Worm (Caenorhabditis elegans): ENCODE measurements around the gene epg-9.

Gene epg-9

ce11 chrIV:2600841-2601240 lies at the start of gene epg-9:
Gene epg-9 (plus strand): TSS chrIV:2601141.
- TF ChIP-seq ceh-6 (GFP tag; optimal IDR thresholded peaks at IDR 0.05) (no peak), hlh-6 (tag; optimal IDR thresholded peaks at IDR 0.05) (no peak), syd-9 (tag; optimal IDR thresholded peaks at IDR 0.05) (no peak), fkh-6 (tag; optimal IDR thresholded peaks at IDR 0.05) (no peak), C38D4.7 (GFP tag; optimal IDR thresholded peaks at IDR 0.05) (no peak), ceh-2 (tag; optimal IDR thresholded peaks at IDR 0.05) (no peak), pha-4 (tag; optimal IDR thresholded peaks at IDR 0.05) (no peak), madf-2 (tag; optimal IDR thresholded peaks at IDR 0.05) (no peak), ceh-14 (tag; optimal IDR thresholded peaks at IDR 0.05) (no peak), ttx-3 (tag; optimal IDR thresholded peaks at IDR 0.05) (no peak), zip-5 (tag; optimal IDR thresholded peaks at IDR 0.05) (no peak)

DNA sequence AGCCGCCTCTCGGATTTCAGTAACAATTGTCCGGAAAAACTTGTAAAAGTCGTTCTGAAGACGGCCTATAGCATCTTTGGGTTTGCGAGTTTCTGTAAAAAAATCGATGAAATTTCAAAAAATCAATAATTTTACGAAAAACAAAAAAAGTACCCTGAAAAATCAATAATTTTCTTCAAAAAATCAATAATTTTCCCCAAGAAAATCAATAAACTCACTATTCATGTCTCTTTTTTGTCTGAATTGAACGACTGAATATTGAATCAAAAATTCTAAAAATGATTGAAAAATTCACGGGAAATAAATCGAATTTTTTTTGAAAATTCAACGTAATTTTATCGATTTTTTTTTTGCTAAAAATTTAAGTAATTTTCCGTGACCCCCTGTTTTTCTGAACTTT lies 49.5 kb upstream of the epg-9 start, which contains the start of gene Y69A2AR.23:
TSS of gene Y69A2AR.23 (minus strand) at position 267 of the 400 bp plus-strand sequence.
- TF ChIP-seq ceh-48 (tag; optimal IDR thresholded peaks at IDR 0.05) (peak; percentile 35), dmd-4 (tag; optimal IDR thresholded peaks at IDR 0.05; ENCODE audit: borderline replicate concordance) (no peak)

DNA sequence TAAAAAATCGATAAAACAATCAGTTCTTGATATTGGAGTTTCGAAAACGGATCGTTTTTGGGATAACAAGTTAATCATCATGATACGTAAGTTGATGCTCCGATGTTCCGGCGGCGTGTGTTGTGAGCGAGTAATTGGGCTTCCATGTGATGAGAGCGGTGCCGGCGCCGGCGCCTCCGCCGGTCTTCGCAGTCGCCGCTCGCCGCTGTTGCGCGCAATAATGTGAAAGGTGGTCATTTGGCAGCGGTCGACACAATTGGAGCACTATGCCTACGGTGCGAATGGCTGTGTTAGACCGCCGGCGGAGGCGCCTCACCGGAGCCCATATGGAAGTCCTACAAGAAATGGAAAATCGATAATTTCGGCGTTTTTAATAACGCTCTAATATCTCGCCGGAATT lies 49.1 kb upstream of the epg-9 start:
- TF ChIP-seq unc-42 (tag; optimal IDR thresholded peaks at IDR 0.05) (no peak), K02D7.2 (tag; optimal IDR thresholded peaks at IDR 0.05) (no peak), pha-2 (tag; optimal IDR thresholded peaks at IDR 0.05) (no peak), tbx-7 (tag; optimal IDR thresholded peaks at IDR 0.05) (no peak), lim-6 (tag; optimal IDR thresholded peaks at IDR 0.05) (no peak)

ce11 chrIV:2552276-2552675 lies 48.7 kb upstream of the epg-9 start:
- TF ChIP-seq sdc-2 (tag; optimal IDR thresholded peaks at IDR 0.05) (no peak), eyg-1 (tag; optimal IDR thresholded peaks at IDR 0.05) (no peak), C38D4.7 (GFP tag; optimal IDR thresholded peaks at IDR 0.05) (no peak), nhr-11 (tag; optimal IDR thresholded peaks at IDR 0.05) (no peak), fkh-6 (tag; optimal IDR thresholded peaks at IDR 0.05) (no peak), K09A11.1 (tag; optimal IDR thresholded peaks at IDR 0.05; ENCODE audit: insufficient read depth) (no peak), ceh-31 (tag; optimal IDR thresholded peaks at IDR 0.05) (no peak), pha-2 (tag; optimal IDR thresholded peaks at IDR 0.05) (no peak), unc-55 (GFP tag; optimal IDR thresholded peaks at IDR 0.05) (no peak), pha-4 (tag; optimal IDR thresholded peaks at IDR 0.05) (no peak), dmd-4 (tag; optimal IDR thresholded peaks at IDR 0.05; ENCODE audit: borderline replicate concordance) (no peak), ceh-2 (tag; optimal IDR thresholded peaks at IDR 0.05) (no peak), Y22D7AL.16 (tag; optimal IDR thresholded peaks at IDR 0.05) (no peak), ceh-45 (GFP tag; IDR thresholded peaks at IDR 0.05) (no peak)

ce11 chrIV:2552855-2553254 lies 48.1 kb upstream of the epg-9 start:
- TF ChIP-seq sox-2 (GFP tag; IDR thresholded peaks at IDR 0.05), result no peak
- TF ChIP-seq ets-4 (tag; optimal IDR thresholded peaks at IDR 0.05), result no peak

DNA sequence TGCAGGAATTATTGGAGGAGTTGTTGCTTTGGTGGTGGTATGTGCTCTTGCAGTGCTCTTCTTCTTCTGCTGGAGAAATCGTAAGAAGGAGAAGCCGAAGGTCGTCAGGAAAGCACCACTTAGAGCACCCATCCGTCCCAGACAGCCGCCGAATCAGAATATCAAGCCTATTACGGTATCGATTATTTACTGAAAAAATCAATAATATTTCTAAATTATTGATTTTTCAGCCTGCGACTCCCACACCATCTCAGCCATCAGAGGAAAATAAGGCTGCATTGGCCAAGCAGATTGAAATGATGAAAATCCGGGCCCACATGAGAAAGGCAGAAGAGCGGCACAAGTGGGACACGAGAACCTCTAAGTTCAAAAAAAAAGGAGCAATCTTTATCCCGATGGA lies 44.7 kb upstream of the epg-9 start:
- TF ChIP-seq C08G9.2 (tag; optimal IDR thresholded peaks at IDR 0.05) (no peak), dmd-4 (tag; optimal IDR thresholded peaks at IDR 0.05; ENCODE audit: borderline replicate concordance) (no peak), sox-4 (tag; optimal IDR thresholded peaks at IDR 0.05) (no peak), fax-1 (tag; optimal IDR thresholded peaks at IDR 0.05) (no peak), pha-4 (tag; optimal IDR thresholded peaks at IDR 0.05) (no peak), sox-2 (GFP tag; IDR thresholded peaks at IDR 0.05) (no peak), che-1 (tag; optimal IDR thresholded peaks at IDR 0.05) (no peak), odd-2 (tag; optimal IDR thresholded peaks at IDR 0.05) (no peak), ceh-24 (tag; optimal IDR thresholded peaks at IDR 0.05) (no peak), ceh-2 (tag; optimal IDR thresholded peaks at IDR 0.05) (no peak)

All from whole organism, late embryonic.